Fruit fly (Drosophila melanogaster) whole organism, embryonic: ENCODE measurements around the gene CG13924.

Experiments used
- Abd-B ChIP-seq: fragments of 200-800 bp; sonication (Bioruptor generic); optimal IDR thresholded peaks from 2 replicates; lab custom pipeline; 2018; ENCODE audit warnings: missing biosample characterization, mild to moderate bottlenecking, missing genetic modification characterization, moderate library complexity
- BEAF-32 ChIP-seq: fragments of 200-800 bp; sonication (Bioruptor generic); optimal IDR thresholded peaks from 3 replicates; lab custom pipeline; 2017; ENCODE audit warnings: missing biosample characterization, missing genetic modification characterization, mild to moderate bottlenecking, moderate library complexity, missing genetic modification reagents
- Blimp-1 ChIP-seq: fragments of 200-800 bp; sonication (Bioruptor generic); optimal IDR thresholded peaks from 3 replicates; lab custom pipeline; 2018; ENCODE audit warnings: missing biosample characterization, missing genetic modification characterization, mild to moderate bottlenecking, moderate library complexity, missing genetic modification reagents
- CG1024 ChIP-seq: fragments of 200-800 bp; sonication (Bioruptor generic); IDR thresholded peaks from 2 replicates; pipeline ENCODE4 v1.3.6; 2022; ENCODE audit warnings: missing biosample characterization, missing genetic modification characterization
- CG10565 ChIP-seq: fragments of 200-800 bp; sonication (Bioruptor generic); optimal IDR thresholded peaks from 3 replicates; lab custom pipeline; 2016; ENCODE audit warnings: missing biosample characterization, mild to moderate bottlenecking, missing genetic modification characterization
- CG11456 ChIP-seq: fragments of 200-800 bp; sonication (Bioruptor generic); IDR thresholded peaks from 3 replicates; pipeline ENCODE4 v1.3.6; 2022; ENCODE audit warnings: missing biosample characterization, missing genetic modification characterization
- CG12155 ChIP-seq: fragments of 200-800 bp; sonication (Bioruptor generic); optimal IDR thresholded peaks from 3 replicates; lab custom pipeline; 2016; ENCODE audit warnings: missing biosample characterization, missing genetic modification characterization
- CG12236 ChIP-seq: fragments of 200-800 bp; sonication (Bioruptor generic); optimal IDR thresholded peaks from 2 replicates; lab custom pipeline; 2016; ENCODE audit warnings: missing biosample characterization, missing genetic modification characterization
- CG17912 ChIP-seq: fragments of 200-800 bp; sonication (Bioruptor generic); optimal IDR thresholded peaks from 2 replicates; lab custom pipeline; 2018; ENCODE audit warnings: missing biosample characterization, mild to moderate bottlenecking, missing genetic modification characterization
- CG2116 ChIP-seq: fragments of 200-800 bp; sonication (Bioruptor generic); optimal IDR thresholded peaks from 3 replicates; lab custom pipeline; 2018; ENCODE audit warnings: missing biosample characterization, mild to moderate bottlenecking, missing genetic modification characterization
- CG31365 ChIP-seq: fragments of 200-800 bp; sonication (Bioruptor generic); optimal IDR thresholded peaks from 2 replicates; lab custom pipeline; 2018; ENCODE audit warnings: missing biosample characterization, mild to moderate bottlenecking, missing genetic modification characterization
- CG31441 ChIP-seq: fragments of 200-800 bp; sonication (Bioruptor generic); IDR thresholded peaks from 2 replicates; pipeline ENCODE4 v1.3.6; 2022; ENCODE audit warnings: missing biosample characterization, missing genetic modification characterization
- CG32767 ChIP-seq: fragments of 200-800 bp; sonication (Bioruptor generic); IDR thresholded peaks from 2 replicates; pipeline ENCODE4 v1.3.6; 2022; ENCODE audit warnings: missing biosample characterization, missing genetic modification characterization
- CG32772 ChIP-seq: fragments of 200-800 bp; sonication (Bioruptor generic); IDR thresholded peaks from 2 replicates; pipeline ENCODE4 v1.3.6; 2022; ENCODE audit warnings: missing biosample characterization, missing genetic modification characterization
- CG33557 ChIP-seq: fragments of 200-800 bp; sonication (Bioruptor generic); optimal IDR thresholded peaks from 2 replicates; lab custom pipeline; 2019; ENCODE audit warnings: missing biosample characterization, mild to moderate bottlenecking, missing genetic modification characterization, moderate library complexity
- CG43689 ChIP-seq: fragments of 200-800 bp; sonication (Bioruptor generic); IDR thresholded peaks from 2 replicates; pipeline ENCODE4 v1.3.6; 2022; ENCODE audit warnings: missing biosample characterization, missing genetic modification characterization
- CG5953 ChIP-seq: fragments of 200-800 bp; sonication (Bioruptor generic); IDR thresholded peaks from 2 replicates; pipeline ENCODE4 v1.3.6; 2022; ENCODE audit warnings: missing biosample characterization, missing genetic modification characterization
- CG6689 ChIP-seq: fragments of 200-800 bp; sonication (Bioruptor generic); IDR thresholded peaks from 2 replicates; pipeline ENCODE4 v1.3.6; 2022; ENCODE audit warnings: missing biosample characterization, missing genetic modification characterization
- CG6813 ChIP-seq: fragments of 200-800 bp; sonication (Bioruptor generic); optimal IDR thresholded peaks from 2 replicates; lab custom pipeline; 2017; ENCODE audit warnings: missing biosample characterization, missing genetic modification characterization, mild to moderate bottlenecking, moderate library complexity, missing genetic modification reagents
- CG7987 ChIP-seq: fragments of 200-800 bp; sonication (Bioruptor generic); optimal IDR thresholded peaks from 2 replicates; lab custom pipeline; 2018; ENCODE audit warnings: missing biosample characterization, mild to moderate bottlenecking, missing genetic modification characterization, moderate library complexity
- Drgx ChIP-seq: fragments of 200-800 bp; sonication (Bioruptor generic); IDR thresholded peaks from 2 replicates; pipeline ENCODE4 v1.3.6; 2022; ENCODE audit warnings: missing biosample characterization, missing genetic modification characterization
- E2f1 ChIP-seq: fragments of 200-800 bp; sonication (Bioruptor generic); IDR thresholded peaks from 2 replicates; pipeline ENCODE4 v1.3.6; 2022; ENCODE audit warnings: missing biosample characterization, missing genetic modification characterization
- Ets65A ChIP-seq: fragments of 200-800 bp; sonication (Bioruptor generic); peaks from one replicate; lab custom pipeline; 2016; ENCODE audit warnings: missing biosample characterization, missing genetic modification characterization
- HLH3B ChIP-seq: fragments of 200-800 bp; sonication (Bioruptor generic); IDR thresholded peaks from 2 replicates; pipeline ENCODE4 v1.3.6; 2022; ENCODE audit warnings: missing biosample characterization, missing genetic modification characterization
- HmgD ChIP-seq: fragments of 200-800 bp; sonication (Bioruptor generic); optimal IDR thresholded peaks from 3 replicates; lab custom pipeline; 2016; ENCODE audit warnings: missing biosample characterization, missing genetic modification characterization
- Kr ChIP-seq: fragments of 200-800 bp; sonication (Bioruptor generic); optimal IDR thresholded peaks from 2 replicates; lab custom pipeline; 2017; ENCODE audit warnings: missing biosample characterization, mild to moderate bottlenecking, missing genetic modification characterization
- MTF-1 ChIP-seq: fragments of 200-800 bp; sonication (Bioruptor generic); optimal IDR thresholded peaks from 2 replicates; lab custom pipeline; 2018; ENCODE audit warnings: missing biosample characterization, mild to moderate bottlenecking, missing genetic modification characterization, borderline replicate concordance
- PHDP ChIP-seq: fragments of 200-800 bp; sonication (Bioruptor generic); optimal IDR thresholded peaks from 3 replicates; lab custom pipeline; 2018; ENCODE audit warnings: missing biosample characterization, mild to moderate bottlenecking, missing genetic modification characterization, moderate library complexity
- Rx ChIP-seq: fragments of 200-800 bp; sonication (Bioruptor generic); IDR thresholded peaks from 2 replicates; pipeline ENCODE4 v1.3.6; 2022; ENCODE audit warnings: missing biosample characterization, missing genetic modification characterization
- Sry-β ChIP-seq: fragments of 200-800 bp; sonication (Bioruptor generic); optimal IDR thresholded peaks from 2 replicates; lab custom pipeline; 2018; ENCODE audit warnings: missing biosample characterization, mild to moderate bottlenecking, missing genetic modification characterization, moderate library complexity
- Stat92E ChIP-seq, 3 experiments: fragments of >200 bp in 2 of 3; fragments of 200-800 bp in 1 of 3; sonication (Bioruptor generic) in 1 of 3; optimal IDR thresholded peaks; 2 replicates each; lab custom pipeline; 2017 to 2019; ENCODE audit warnings: missing biosample characterization in 3 of 3, missing genetic modification characterization in 3 of 3, mild to moderate bottlenecking in 1 of 3, moderate library complexity in 1 of 3
- ash1 ChIP-seq: fragments of 200-800 bp; sonication (Bioruptor generic); optimal IDR thresholded peaks from 2 replicates; lab custom pipeline; 2018; ENCODE audit warnings: missing biosample characterization, mild to moderate bottlenecking, missing genetic modification characterization
- crc ChIP-seq: fragments of 200-800 bp; sonication (Bioruptor generic); optimal IDR thresholded peaks from 2 replicates; lab custom pipeline; 2016; ENCODE audit warnings: missing biosample characterization, missing genetic modification characterization
- dan ChIP-seq: fragments of 200-800 bp; sonication (Bioruptor generic); IDR thresholded peaks from 2 replicates; pipeline ENCODE4 v1.3.6; 2022; ENCODE audit warnings: missing biosample characterization, missing genetic modification characterization
- dysf ChIP-seq: fragments of 200-800 bp; sonication (Bioruptor generic); IDR thresholded peaks from 3 replicates; pipeline ENCODE4 v1.3.6; 2022; ENCODE audit warnings: missing biosample characterization, missing genetic modification characterization
- eve ChIP-seq, 2 experiments: fragments of >200 bp; optimal IDR thresholded peaks; 2 replicates each; lab custom pipeline; 2017; ENCODE audit warnings: missing biosample characterization in 2 of 2, missing genetic modification characterization in 2 of 2
- exex ChIP-seq: fragments of 200-800 bp; sonication (Bioruptor generic); optimal IDR thresholded peaks from 4 replicates; lab custom pipeline; 2018; ENCODE audit warnings: missing biosample characterization, mild to moderate bottlenecking, missing genetic modification characterization, moderate library complexity
- fu2 ChIP-seq: fragments of 200-800 bp; sonication (Bioruptor generic); optimal IDR thresholded peaks from 2 replicates; lab custom pipeline; 2016; ENCODE audit warnings: missing biosample characterization, missing genetic modification characterization
- gcm2 ChIP-seq: fragments of 200-800 bp; sonication (Bioruptor generic); optimal IDR thresholded peaks from 2 replicates; lab custom pipeline; 2016; ENCODE audit warnings: missing biosample characterization, missing genetic modification characterization
- jigr1 ChIP-seq: fragments of 200-800 bp; sonication (Bioruptor generic); IDR thresholded peaks from 3 replicates; pipeline ENCODE4 v1.3.6; 2022; ENCODE audit warnings: missing biosample characterization, missing genetic modification characterization
- org-1 ChIP-seq: fragments of 200-800 bp; sonication (Bioruptor generic); optimal IDR thresholded peaks from 2 replicates; lab custom pipeline; 2017; ENCODE audit warnings: missing biosample characterization, missing genetic modification characterization
- pnt ChIP-seq: fragments of 200-800 bp; sonication (Bioruptor generic); optimal IDR thresholded peaks from 3 replicates; lab custom pipeline; 2016; ENCODE audit warnings: missing biosample characterization, missing genetic modification characterization
- pum ChIP-seq: fragments of 200-800 bp; sonication (Bioruptor generic); optimal IDR thresholded peaks from 2 replicates; lab custom pipeline; 2016; ENCODE audit warnings: missing biosample characterization, missing genetic modification characterization
- ranshi ChIP-seq: fragments of 200-800 bp; sonication (Bioruptor generic); IDR thresholded peaks from 2 replicates; pipeline ENCODE4 v1.3.6; 2022; ENCODE audit warnings: missing biosample characterization, missing genetic modification characterization
- salm ChIP-seq: fragments of 200-800 bp; sonication (Bioruptor generic); optimal IDR thresholded peaks from 2 replicates; lab custom pipeline; 2018; ENCODE audit warnings: missing biosample characterization, mild to moderate bottlenecking, missing genetic modification characterization
- scrt ChIP-seq: fragments of 200-800 bp; sonication (Bioruptor generic); optimal IDR thresholded peaks from 2 replicates; lab custom pipeline; 2018; ENCODE audit warnings: missing biosample characterization, mild to moderate bottlenecking, missing genetic modification characterization, moderate library complexity
- slbo ChIP-seq: fragments of 200-800 bp; sonication (Bioruptor generic); IDR thresholded peaks from 2 replicates; pipeline ENCODE4 v1.3.6; 2022; ENCODE audit warnings: missing biosample characterization, missing genetic modification characterization
- stc ChIP-seq: fragments of 200-800 bp; sonication (Bioruptor generic); IDR thresholded peaks from 2 replicates; pipeline ENCODE4 v1.3.6; 2022; ENCODE audit warnings: missing biosample characterization, missing genetic modification characterization
- toy ChIP-seq: fragments of 200-800 bp; sonication (Bioruptor generic); IDR thresholded peaks from 2 replicates; pipeline ENCODE4 v1.3.6; 2022; ENCODE audit warnings: missing biosample characterization, missing genetic modification characterization
- zfh2 ChIP-seq: fragments of 200-800 bp; sonication (Bioruptor generic); optimal IDR thresholded peaks from 2 replicates; lab custom pipeline; 2016; ENCODE audit warnings: missing biosample characterization, missing genetic modification characterization

Gene CG13924

DNA sequence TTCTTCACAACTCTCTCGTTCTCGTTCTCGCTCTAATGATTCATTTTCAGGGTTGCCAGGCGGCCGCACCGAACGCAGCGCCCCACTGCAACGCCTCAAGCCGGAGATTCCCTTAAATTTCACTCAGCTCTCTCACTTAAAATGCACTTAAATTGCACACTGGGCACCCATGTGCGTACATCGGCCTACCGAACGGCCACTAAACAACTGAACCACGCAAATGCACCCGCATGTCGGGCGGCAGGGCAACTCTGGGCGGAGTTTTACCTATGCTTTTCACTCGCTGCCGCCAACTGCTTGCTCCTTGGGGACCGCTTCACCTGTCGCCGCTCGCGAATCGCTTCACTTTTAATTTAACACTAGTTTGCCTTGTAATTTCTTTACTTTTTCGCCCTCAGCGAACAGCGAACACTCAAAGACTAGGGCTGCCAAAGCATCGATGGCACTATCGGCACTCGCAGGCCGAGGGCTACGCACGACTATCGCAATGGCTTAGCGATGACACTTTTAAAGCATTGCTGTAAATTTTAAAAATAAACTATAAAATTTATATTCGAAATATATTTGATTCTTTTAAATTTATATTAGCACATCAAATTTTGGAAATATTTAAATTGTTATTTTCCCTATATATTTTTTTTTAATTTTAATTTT lies 7.9 kb upstream of the CG13924 start, which contains the start of gene Rap1 (continued):
- TF ChIP-seq CG32772 (GFP tag; lab: Robert Waterston, UW) (peak; percentile 84), CG31365 (tag; lab: Kevin White, UChicago) (no peak), salm (tag; lab: Kevin White, UChicago) (no peak), CG43689 (no peak), E2f1 (GFP tag; lab: Robert Waterston, UW) (peak; percentile 70), CG10565 (no peak), HmgD (peak; percentile 13), dan (GFP tag; lab: Robert Waterston, UW) (0 out of 2 replicates have a peak, but pooled peaks have one; percentile 4), CG5953 (GFP tag; lab: Robert Waterston, UW) (no peak), scrt (GFP tag; lab: Kevin White, UChicago) (peak; percentile 4), stc (no peak), CG32767 (GFP tag; lab: Robert Waterston, UW) (no peak; the same call in none of the 2 replicates), gcm2 (no peak), CG6689 (peak; percentile 57), CG12236 (GFP tag; lab: Kevin White, UChicago) (peak; percentile 51), Rx (GFP tag; lab: Robert Waterston, UW) (peak; percentile 46), ranshi (GFP tag; lab: Robert Waterston, UW) (peak; percentile 76), CG1024 (GFP tag; lab: Robert Waterston, UW) (peak; percentile 52; the same call in 1 of the 2 replicates), MTF-1 (no peak), Drgx (peak; percentile 35; the same call in 1 of the 2 replicates), fu2 (GFP tag; lab: Kevin White, UChicago) (peak; percentile 29), org-1 (GFP tag; lab: Kevin White, UChicago) (peak; percentile 16), Ets65A (GFP tag; lab: Kevin White, UChicago) (peak; percentile 97), zfh2 (GFP tag; lab: Kevin White, UChicago) (peak; percentile 35), CG12155 (peak; percentile 52), PHDP (tag; lab: Kevin White, UChicago) (no peak), Stat92E (GFP tag; optimal IDR thresholded peaks at IDR 0.05; lab: Kevin White, UChicago) (no peak), Blimp-1 (peak; percentile 50), Sry-β (peak; percentile 29), pum (peak; percentile 56), CG7987 (no peak), ash1 (GFP tag; lab: Kevin White, UChicago) (no peak), pnt (peak; percentile 64), CG33557 (GFP tag; lab: Kevin White, UChicago) (no peak), HLH3B (GFP tag; lab: Robert Waterston, UW) (peak; percentile 80), CG31441 (GFP tag; lab: Robert Waterston, UW) (peak; percentile 58), BEAF-32 (GFP tag; lab: Kevin White, UChicago) (peak; percentile 91), toy (GFP tag; lab: Robert Waterston, UW) (no peak), eve (GFP tag; optimal IDR thresholded peaks at IDR 0.05; lab: Kevin White, UChicago) (no peak), CG6813 (GFP tag; lab: Kevin White, UChicago) (no peak), Kr (GFP tag; lab: Kevin White, UChicago) (no peak), jigr1 (peak; percentile 78; the same call in 2 of the 3 replicates), dysf (GFP tag; lab: Robert Waterston, UW) (peak; percentile 77), Abd-B (GFP tag; lab: Kevin White, UChicago) (peak; percentile 32), CG11456 (GFP tag; lab: Robert Waterston, UW) (peak; percentile 90), crc (GFP tag; lab: Kevin White, UChicago) (peak; percentile 27), CG17912 (no peak), slbo (GFP tag; lab: Robert Waterston, UW) (peak; percentile 93), exex (tag; lab: Kevin White, UChicago) (peak; percentile 24), CG2116 (GFP tag; lab: Kevin White, UChicago) (peak; percentile 39)
